Fruit fly (Drosophila melanogaster): ENCODE data around the gene CG6833.

CG6833 gene

dm6 chr3L:14049620-14050253, 1.3 kb upstream of the CG6833 start, which contains the start of gene Neurl4 (continued):
- TF ChIP-seq shn (GFP tag; optimal IDR thresholded peaks at IDR 0.05) (peak; percentile 67), nmo (GFP tag; optimal IDR thresholded peaks at IDR 0.05) (peak; percentile 86), lola (GFP tag; optimal IDR thresholded peaks at IDR 0.05) (peak in 1 of 3 experiments; percentile 69), Awh (GFP tag; IDR thresholded peaks at IDR 0.05) (peak; percentile 78), CG18599 (GFP tag; optimal IDR thresholded peaks at IDR 0.05) (no peak), CG15514 (GFP tag; optimal IDR thresholded peaks at IDR 0.05) (no peak), CG3726 (GFP tag; IDR thresholded peaks at IDR 0.05) (no peak), Bteb2 (GFP tag; optimal IDR thresholded peaks at IDR 0.05) (peak; percentile 61), pum (GFP tag; optimal IDR thresholded peaks at IDR 0.05) (peak; percentile 62), dan (GFP tag; IDR thresholded peaks at IDR 0.05) (no peak), repo (GFP tag; optimal IDR thresholded peaks at IDR 0.05) (no peak), tgo (GFP tag; IDR thresholded peaks at IDR 0.05) (peak; percentile 60; the same call in 2 of the 3 replicates), slbo (GFP tag; IDR thresholded peaks at IDR 0.05) (peak; percentile 86), abd-A (tag; optimal IDR thresholded peaks at IDR 0.05) (no peak), esg (GFP tag; conservative IDR thresholded peaks at IDR 0.05) (peak; percentile 61), gce (GFP tag; IDR thresholded peaks at IDR 0.05) (no peak), B-H2 (GFP tag; optimal IDR thresholded peaks at IDR 0.05) (no peak), Dbx (GFP tag; IDR thresholded peaks at IDR 0.05) (peak; percentile 68; the same call in 2 of the 3 replicates), eve (GFP tag; optimal IDR thresholded peaks at IDR 0.05) (no peak), Sry-δ (GFP tag; optimal IDR thresholded peaks at IDR 0.05) (peak; percentile 46), Oli (tag; optimal IDR thresholded peaks at IDR 0.05) (peak; percentile 75), Trl (optimal IDR thresholded peaks at IDR 0.05) (no peak), Trl (GFP tag; optimal IDR thresholded peaks at IDR 0.05) (peak; percentile 63), ap (GFP tag; IDR thresholded peaks at IDR 0.05) (no peak), bsh (GFP tag; optimal IDR thresholded peaks at IDR 0.05) (peak in 1 of 2 experiments; percentile 83), CG9727 (GFP tag; optimal IDR thresholded peaks at IDR 0.05) (peak; percentile 68), CG30403 (GFP tag; optimal IDR thresholded peaks at IDR 0.05) (peak; percentile 61), CG7786 (GFP tag; optimal IDR thresholded peaks at IDR 0.05) (peak; percentile 73), Mrtf (GFP tag; IDR thresholded peaks at IDR 0.05) (peak; percentile 37; the same call in 1 of the 3 replicates), CG15269 (tag; optimal IDR thresholded peaks at IDR 0.05) (no peak), grau (tag; optimal IDR thresholded peaks at IDR 0.05) (peak; percentile 82), CG11696 (GFP tag; IDR thresholded peaks at IDR 0.05) (peak; percentile 38; the same call in 1 of the 2 replicates), CG10267 (tag; optimal IDR thresholded peaks at IDR 0.05) (peak; percentile 63), pb (GFP tag; optimal IDR thresholded peaks at IDR 0.05) (no peak), ind (GFP tag; optimal IDR thresholded peaks at IDR 0.05) (no peak), Fer3 (tag; optimal IDR thresholded peaks at IDR 0.05) (no peak), Atf-2 (GFP tag; optimal IDR thresholded peaks at IDR 0.05) (peak; percentile 46), nerfin-2 (GFP tag; IDR thresholded peaks at IDR 0.05; ENCODE audit: partially characterized antibody) (no peak), pita (GFP tag; optimal IDR thresholded peaks at IDR 0.05) (no peak), CG13424 (tag; optimal IDR thresholded peaks at IDR 0.05) (peak; percentile 80), Hr3 (GFP tag; optimal IDR thresholded peaks at IDR 0.05) (peak; percentile 72), CG17829 (tag; optimal IDR thresholded peaks at IDR 0.05) (peak; percentile 56), dysf (GFP tag; IDR thresholded peaks at IDR 0.05) (peak; percentile 63; the same call in 2 of the 3 replicates), Vsx1 (GFP tag; optimal IDR thresholded peaks at IDR 0.05) (no peak), ac (GFP tag; optimal IDR thresholded peaks at IDR 0.05) (no peak), ci (GFP tag; IDR thresholded peaks at IDR 0.05) (peak; percentile 91), CG2875 (GFP tag; optimal IDR thresholded peaks at IDR 0.05) (no peak), da (GFP tag; optimal IDR thresholded peaks at IDR 0.05) (peak; percentile 28), gro (GFP tag; optimal IDR thresholded peaks at IDR 0.05) (peak; percentile 43), ash1 (GFP tag; optimal IDR thresholded peaks at IDR 0.05) (no peak)

Data from whole organism, embryonic.